Fruit fly (Drosophila melanogaster): ENCODE data around the gene Kyat.

Gene Kyat

DNA sequence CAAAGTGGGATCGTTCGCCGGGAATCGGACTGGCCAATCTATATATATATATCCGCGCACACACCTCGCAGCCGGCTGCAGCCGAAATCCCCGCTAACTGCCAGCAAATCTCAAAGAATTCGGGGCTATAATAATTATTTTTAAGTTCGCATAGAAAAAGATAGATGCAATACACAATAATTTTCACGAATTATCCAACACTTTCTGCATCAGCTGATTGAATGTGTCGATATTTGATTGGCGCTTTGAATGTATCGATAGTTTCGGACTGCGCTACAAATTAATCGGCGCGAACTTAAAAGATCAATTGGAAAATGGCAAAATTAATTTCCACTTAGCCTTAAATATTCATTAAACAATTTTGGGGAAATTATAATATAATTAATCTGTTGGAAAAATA lies 25.5 kb downstream of the Kyat start, which contains the start of gene Sbf:
Gene Sbf (minus strand): TSS at position 169 of the 400 bp plus-strand sequence.
- no peak for TF ChIP-seq CG4496 (GFP tag; IDR thresholded peaks at IDR 0.05)
- no peak for TF ChIP-seq CG34367 (tag; optimal IDR thresholded peaks at IDR 0.05)
- no peak for TF ChIP-seq rn (GFP tag; IDR thresholded peaks at IDR 0.05)
- TF ChIP-seq CG9948 (tag; optimal IDR thresholded peaks at IDR 0.05): no peak
- TF ChIP-seq CG17806 (tag; optimal IDR thresholded peaks at IDR 0.05): no peak
- no peak for TF ChIP-seq Pif1B (GFP tag; optimal IDR thresholded peaks at IDR 0.05)
- no peak for TF ChIP-seq CG14655 (GFP tag; optimal IDR thresholded peaks at IDR 0.05)
- no peak for TF ChIP-seq EcR (GFP tag; optimal IDR thresholded peaks at IDR 0.05)
- TF ChIP-seq CG8159 (tag; optimal IDR thresholded peaks at IDR 0.05): no peak
- TF ChIP-seq CG15710 (tag; optimal IDR thresholded peaks at IDR 0.05): no peak
- TF ChIP-seq Snoo (tag; optimal IDR thresholded peaks at IDR 0.05): no peak
- no peak for TF ChIP-seq Pif1A (GFP tag; optimal IDR thresholded peaks at IDR 0.05)
- TF ChIP-seq fd96Ca (GFP tag; IDR thresholded peaks at IDR 0.05): no peak
- TF ChIP-seq CG8301 (tag; optimal IDR thresholded peaks at IDR 0.05): no peak
- no peak for TF ChIP-seq CG13204 (GFP tag; optimal IDR thresholded peaks at IDR 0.05)

dm6 chr3R:11786695-11787226 lies 35.5 kb downstream of the Kyat start, which contains the start of the genes prd1 and HisCl1:
Gene prd1 (minus strand): TSS chr3R:11787014.
Gene HisCl1 (plus strand): TSS chr3R:11787176.
- TF ChIP-seq Ets98B (GFP tag; IDR thresholded peaks at IDR 0.05) (peak; percentile 30; the same call in 1 of the 2 replicates), CG10348 (GFP tag; IDR thresholded peaks at IDR 0.05) (peak; percentile 62; the same call in 1 of the 2 replicates), CG14655 (GFP tag; optimal IDR thresholded peaks at IDR 0.05) (no peak), EcR (GFP tag; optimal IDR thresholded peaks at IDR 0.05) (peak; percentile 73), Pif1A (GFP tag; optimal IDR thresholded peaks at IDR 0.05) (no peak), CG12605 (GFP tag; IDR thresholded peaks at IDR 0.05) (no peak), rn (GFP tag; IDR thresholded peaks at IDR 0.05) (peak; percentile 57; the same call in 1 of the 2 replicates), fd96Ca (GFP tag; IDR thresholded peaks at IDR 0.05) (peak; percentile 51; the same call in 1 of the 3 replicates), CG13204 (GFP tag; optimal IDR thresholded peaks at IDR 0.05) (no peak), CG34367 (tag; optimal IDR thresholded peaks at IDR 0.05) (peak; percentile 51), CG9948 (tag; optimal IDR thresholded peaks at IDR 0.05) (peak; percentile 53), gl (tag; optimal IDR thresholded peaks at IDR 0.05) (no peak), D1 (tag; optimal IDR thresholded peaks at IDR 0.05) (no peak), CG8301 (tag; optimal IDR thresholded peaks at IDR 0.05) (no peak), Snoo (tag; optimal IDR thresholded peaks at IDR 0.05) (peak; percentile 67), Pif1B (GFP tag; optimal IDR thresholded peaks at IDR 0.05) (no peak), CG4496 (GFP tag; IDR thresholded peaks at IDR 0.05) (peak; percentile 64; the same call in 1 of the 3 replicates), CG32121 (GFP tag; IDR thresholded peaks at IDR 0.05) (peak; percentile 51; the same call in 1 of the 2 replicates), CG15710 (tag; optimal IDR thresholded peaks at IDR 0.05) (peak; percentile 66), CG17806 (tag; optimal IDR thresholded peaks at IDR 0.05) (peak; percentile 55)

DNA sequence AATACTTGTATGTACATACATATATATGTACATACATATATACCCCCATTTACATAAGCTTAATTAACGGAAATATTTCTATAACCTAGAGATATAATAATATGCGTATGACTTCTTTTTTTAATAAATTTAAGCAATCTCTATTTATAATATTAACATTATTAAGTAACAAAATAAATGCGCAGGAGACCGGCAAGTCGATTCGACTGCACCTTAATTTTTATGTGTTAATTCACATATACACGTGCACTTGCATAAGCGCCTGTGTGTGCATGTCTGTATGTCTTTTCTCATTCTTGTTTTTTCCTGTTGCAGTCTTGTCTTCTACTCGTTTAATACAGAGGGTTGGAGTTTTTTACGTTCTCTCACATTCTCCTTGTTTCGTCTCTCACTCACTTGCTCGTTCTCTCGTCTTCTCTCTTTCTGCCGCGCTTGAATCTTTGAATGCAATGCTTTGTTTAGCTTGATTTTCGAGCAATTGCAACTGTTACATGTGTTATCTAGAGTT lies 42.1 kb downstream of the Kyat start:
- peak; percentile 96 for TF ChIP-seq Pif1B (GFP tag; optimal IDR thresholded peaks at IDR 0.05)
- TF ChIP-seq CG9948 (tag; optimal IDR thresholded peaks at IDR 0.05): peak; percentile 99
- TF ChIP-seq EcR (GFP tag; optimal IDR thresholded peaks at IDR 0.05): peak; percentile 8
- peak; percentile 86 for TF ChIP-seq gl (tag; optimal IDR thresholded peaks at IDR 0.05)
- TF ChIP-seq CG4496 (GFP tag; IDR thresholded peaks at IDR 0.05): peak; percentile 97
- peak; percentile 98 for TF ChIP-seq CG15710 (tag; optimal IDR thresholded peaks at IDR 0.05)
- peak; percentile 96 for TF ChIP-seq Snoo (tag; optimal IDR thresholded peaks at IDR 0.05)
- peak; percentile 99 for TF ChIP-seq D1 (tag; optimal IDR thresholded peaks at IDR 0.05)
- peak; percentile 82 for TF ChIP-seq CG13204 (GFP tag; optimal IDR thresholded peaks at IDR 0.05)
- TF ChIP-seq CG32121 (GFP tag; IDR thresholded peaks at IDR 0.05): peak; percentile 93
- peak; percentile 89 for TF ChIP-seq Pif1A (GFP tag; optimal IDR thresholded peaks at IDR 0.05)
- TF ChIP-seq CG8159 (tag; optimal IDR thresholded peaks at IDR 0.05): peak; percentile 99
- TF ChIP-seq rn (GFP tag; IDR thresholded peaks at IDR 0.05): peak; percentile 92
- peak; percentile 94 for TF ChIP-seq Ets98B (GFP tag; IDR thresholded peaks at IDR 0.05)
- TF ChIP-seq fd96Ca (GFP tag; IDR thresholded peaks at IDR 0.05): peak; percentile 89
- TF ChIP-seq CG17806 (tag; optimal IDR thresholded peaks at IDR 0.05): peak; percentile 98
- TF ChIP-seq CG34367 (tag; optimal IDR thresholded peaks at IDR 0.05): peak; percentile 96
- TF ChIP-seq CG14655 (GFP tag; optimal IDR thresholded peaks at IDR 0.05): peak; percentile 99
- peak; percentile 97 for TF ChIP-seq CG8301 (tag; optimal IDR thresholded peaks at IDR 0.05)
- peak; percentile 55; the same call in 1 of the 2 replicates for TF ChIP-seq CG10348 (GFP tag; IDR thresholded peaks at IDR 0.05)
- peak; percentile 89 for TF ChIP-seq CG12605 (GFP tag; IDR thresholded peaks at IDR 0.05)

dm6 chr3R:11779357-11780018 lies 42.8 kb downstream of the Kyat start:
- TF ChIP-seq CG9948 (tag; optimal IDR thresholded peaks at IDR 0.05): peak; percentile 95
- TF ChIP-seq CG14655 (GFP tag; optimal IDR thresholded peaks at IDR 0.05): peak; percentile 92
- TF ChIP-seq Snoo (tag; optimal IDR thresholded peaks at IDR 0.05): peak; percentile 89
- peak; percentile 68 for TF ChIP-seq rn (GFP tag; IDR thresholded peaks at IDR 0.05)
- peak; percentile 61 for TF ChIP-seq Ets98B (GFP tag; IDR thresholded peaks at IDR 0.05)
- peak; percentile 65 for TF ChIP-seq CG4496 (GFP tag; IDR thresholded peaks at IDR 0.05)
- peak; percentile 89 for TF ChIP-seq D1 (tag; optimal IDR thresholded peaks at IDR 0.05)
- TF ChIP-seq CG8301 (tag; optimal IDR thresholded peaks at IDR 0.05): peak; percentile 87
- peak; percentile 90 for TF ChIP-seq Pif1A (GFP tag; optimal IDR thresholded peaks at IDR 0.05)
- peak; percentile 30; the same call in 1 of the 3 replicates for TF ChIP-seq fd96Ca (GFP tag; IDR thresholded peaks at IDR 0.05)
- TF ChIP-seq CG10348 (GFP tag; IDR thresholded peaks at IDR 0.05): 0 out of 2 replicates have a peak, but pooled peaks have one; percentile 8
- TF ChIP-seq CG17806 (tag; optimal IDR thresholded peaks at IDR 0.05): peak; percentile 94
- TF ChIP-seq CG34367 (tag; optimal IDR thresholded peaks at IDR 0.05): peak; percentile 92
- TF ChIP-seq CG8159 (tag; optimal IDR thresholded peaks at IDR 0.05): peak; percentile 96
- TF ChIP-seq Pif1B (GFP tag; optimal IDR thresholded peaks at IDR 0.05): peak; percentile 91
- TF ChIP-seq CG32121 (GFP tag; IDR thresholded peaks at IDR 0.05): peak; percentile 47
- TF ChIP-seq CG15710 (tag; optimal IDR thresholded peaks at IDR 0.05): peak; percentile 94
- peak; percentile 91 for TF ChIP-seq EcR (GFP tag; optimal IDR thresholded peaks at IDR 0.05)
- TF ChIP-seq CG13204 (GFP tag; optimal IDR thresholded peaks at IDR 0.05): peak; percentile 16
- TF ChIP-seq gl (tag; optimal IDR thresholded peaks at IDR 0.05): peak; percentile 71
- TF ChIP-seq CG12605 (GFP tag; IDR thresholded peaks at IDR 0.05): peak; percentile 74

Measured in whole organism, pupa.